Fruit fly (Drosophila melanogaster): Measurements from ENCODE around the gene trbd.

The trbd gene

dm6 chr3R:9674196-9674693 lies 36.6 kb downstream of the trbd start, which contains the start of gene Dhc1:
Gene Dhc1 (minus strand): TSS chr3R:9674643.
- TF ChIP-seq Vsx2 (GFP tag; optimal IDR thresholded peaks at IDR 0.05; ENCODE audit: partially characterized antibody), result no peak
- TF ChIP-seq rgr (GFP tag; optimal IDR thresholded peaks at IDR 0.05), result no peak
- no peak for TF ChIP-seq dsf (GFP tag; optimal IDR thresholded peaks at IDR 0.05; ENCODE audit: borderline replicate concordance)
- TF ChIP-seq Myc (optimal IDR thresholded peaks at IDR 0.05), result no peak

DNA sequence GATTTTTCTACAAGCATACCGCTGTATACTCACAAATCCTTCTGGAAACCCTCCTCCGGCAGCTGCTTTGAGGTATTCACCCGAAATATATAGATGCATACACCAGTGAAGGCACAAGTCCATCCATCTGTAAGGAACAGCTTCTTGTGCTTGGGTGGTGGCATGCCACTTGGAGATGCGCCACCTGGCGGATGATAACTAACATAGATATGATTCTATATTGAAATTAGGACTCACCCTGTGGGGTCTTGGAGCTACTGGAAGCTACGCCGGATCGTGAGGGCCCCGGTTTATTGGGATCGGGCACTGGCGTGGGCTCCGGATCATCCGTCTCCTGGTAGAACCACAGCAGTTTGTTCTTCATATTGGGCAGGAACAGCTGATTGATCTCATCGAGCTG lies 37.6 kb downstream of the trbd start:
- TF ChIP-seq Rel (GFP tag; optimal IDR thresholded peaks at IDR 0.05) (no peak), Rel (tag; optimal IDR thresholded peaks at IDR 0.05) (no peak), Mio (GFP tag; optimal IDR thresholded peaks at IDR 0.05) (no peak), CrebA (GFP tag; optimal IDR thresholded peaks at IDR 0.05; ENCODE audit: borderline replicate concordance) (no peak), OdsH (GFP tag; optimal IDR thresholded peaks at IDR 0.05) (no peak), Hnf4 (GFP tag; optimal IDR thresholded peaks at IDR 0.05) (no peak), CG9705 (GFP tag; optimal IDR thresholded peaks at IDR 0.05) (no peak), sv (GFP tag; optimal IDR thresholded peaks at IDR 0.05) (no peak), dmrt93B (GFP tag; optimal IDR thresholded peaks at IDR 0.05) (no peak), woc (GFP tag; optimal IDR thresholded peaks at IDR 0.05) (no peak), Dfd (GFP tag; optimal IDR thresholded peaks at IDR 0.05) (no peak), dsf (GFP tag; optimal IDR thresholded peaks at IDR 0.05; ENCODE audit: borderline replicate concordance) (no peak), rgr (GFP tag; optimal IDR thresholded peaks at IDR 0.05) (no peak), br (GFP tag; optimal IDR thresholded peaks at IDR 0.05) (no peak), Sp1 (GFP tag; optimal IDR thresholded peaks at IDR 0.05) (no peak), usp (GFP tag; optimal IDR thresholded peaks at IDR 0.05) (no peak), ey (GFP tag; optimal IDR thresholded peaks at IDR 0.05) (no peak), HLH106 (tag; optimal IDR thresholded peaks at IDR 0.05) (no peak), pan (optimal IDR thresholded peaks at IDR 0.05) (no peak), tai (GFP tag; optimal IDR thresholded peaks at IDR 0.05) (no peak)

DNA sequence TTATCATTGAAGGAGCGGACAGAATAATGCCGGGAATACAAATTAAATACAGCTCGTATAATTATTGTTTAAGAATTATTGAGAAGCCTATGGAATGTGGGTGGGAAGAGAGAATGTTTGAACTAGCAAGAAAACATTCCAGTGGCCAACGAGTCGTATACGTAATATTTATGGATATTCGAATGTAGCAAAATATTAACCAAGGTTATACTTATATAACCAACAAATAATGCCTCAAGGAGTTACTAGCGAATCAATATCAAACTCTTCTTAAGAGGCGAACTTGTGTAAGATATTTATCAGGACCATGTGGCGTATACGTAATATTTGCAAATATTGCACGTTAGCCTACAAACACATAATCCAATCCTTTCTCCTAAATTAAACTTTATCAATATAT lies 45.4 kb downstream of the trbd start:
- TF ChIP-seq Mio (GFP tag; optimal IDR thresholded peaks at IDR 0.05) (no peak), N (GFP tag; optimal IDR thresholded peaks at IDR 0.05) (no peak), dmrt93B (GFP tag; optimal IDR thresholded peaks at IDR 0.05) (no peak), dsf (GFP tag; optimal IDR thresholded peaks at IDR 0.05; ENCODE audit: borderline replicate concordance) (no peak), Rel (GFP tag; optimal IDR thresholded peaks at IDR 0.05) (no peak), Rel (tag; optimal IDR thresholded peaks at IDR 0.05) (no peak)

Data from whole organism, wandering third instar larva.